Fruit fly (Drosophila melanogaster) S2 (cell line): ENCODE data around the gene Reepl1.
"Not testable (repeated sequence)": the region's sequence is repeated elsewhere in the genome, so short reads cannot be mapped to it uniquely, and the experiment has no call there.

ENCODE experiments used
- CG8478 ChIP-seq: fragments of >200 bp; optimal IDR thresholded peaks from 2 replicates; lab custom pipeline; 2018
- CTCF ChIP-seq, 2 experiments: fragments of >200 bp; optimal IDR thresholded peaks; 2 replicates each; lab custom pipeline; 2018

- not testable (repeated sequence) for TF ChIP-seq CG8478 (lab: Kevin White, UChicago); CTCF (optimal IDR thresholded peaks at IDR 0.05; lab: Kevin White, UChicago)
Observed at dm6 chrX:11599589-11599988, 27.1 kb downstream of the Reepl1 start, which contains the start of gene rho-4.
